Worm (Caenorhabditis elegans) whole organism, mixed stage, embryonic: ENCODE results near the gene Y39A1A.2.

Experiments
- M03D4.4 ChIP-seq: sonication (generic microtip); optimal IDR thresholded peaks from 2 replicates; lab custom pipeline; 2017; ENCODE audit warnings: mild to moderate bottlenecking, missing genetic modification characterization, missing compliant biosample characterization
- bed-3 ChIP-seq: fragments of 200-800 bp; sonication (Bioruptor generic); optimal IDR thresholded peaks from 3 replicates; lab custom pipeline; 2018; ENCODE audit warnings: mild to moderate bottlenecking, missing genetic modification characterization, moderate library complexity, missing compliant biosample characterization
- blmp-1 ChIP-seq: fragments of 150-350 bp; optimal IDR thresholded peaks from 2 replicates; lab custom pipeline; 2014; ENCODE audit warnings: missing biosample characterization, missing genetic modification characterization
- ceh-39 ChIP-seq: fragments of 150-350 bp; optimal IDR thresholded peaks from 2 replicates; lab custom pipeline; 2014; ENCODE audit warnings: missing biosample characterization, missing genetic modification characterization
- ceh-43 ChIP-seq: fragments of 200-800 bp; sonication (Bioruptor generic); optimal IDR thresholded peaks from 2 replicates; lab custom pipeline; 2018; ENCODE audit warnings: mild to moderate bottlenecking, missing genetic modification characterization, moderate library complexity, missing compliant biosample characterization
- ceh-83 ChIP-seq: fragments of 200-800 bp; sonication (Bioruptor generic); optimal IDR thresholded peaks from 2 replicates; lab custom pipeline; 2018; ENCODE audit warnings: mild to moderate bottlenecking, missing genetic modification characterization, missing compliant biosample characterization
- ces-1 ChIP-seq: fragments of 150-350 bp; optimal IDR thresholded peaks from 2 replicates; lab custom pipeline; 2014; ENCODE audit warnings: missing biosample characterization, missing genetic modification reagents, missing genetic modification characterization
- cnd-1 ChIP-seq: fragments of 200-800 bp; sonication (Bioruptor generic); optimal IDR thresholded peaks from 2 replicates; lab custom pipeline; 2018; ENCODE audit warnings: mild to moderate bottlenecking, missing genetic modification characterization, missing compliant biosample characterization
- drap-1 ChIP-seq: fragments of 200-800 bp; sonication (Bioruptor generic); optimal IDR thresholded peaks from 3 replicates; lab custom pipeline; 2018; ENCODE audit warnings: mild to moderate bottlenecking, missing genetic modification characterization, missing compliant biosample characterization
- elt-1 ChIP-seq: sonication (generic microtip); optimal IDR thresholded peaks from 2 replicates; lab custom pipeline; 2017; ENCODE audit warnings: missing genetic modification characterization, mild to moderate bottlenecking, missing compliant biosample characterization, antibody characterized with exemption, moderate library complexity, borderline replicate concordance; ENCODE audit not compliant: insufficient read depth
- elt-3 ChIP-seq: fragments of 150-350 bp; optimal IDR thresholded peaks from 2 replicates; lab custom pipeline; 2014; ENCODE audit warnings: missing biosample characterization, missing genetic modification characterization
- flh-1 ChIP-seq: fragments of 200-800 bp; sonication (Bioruptor generic); optimal IDR thresholded peaks from 2 replicates; lab custom pipeline; 2018; ENCODE audit warnings: mild to moderate bottlenecking, missing genetic modification characterization, moderate library complexity, missing compliant biosample characterization
- ham-2 ChIP-seq: fragments of 200-800 bp; sonication (Bioruptor generic); optimal IDR thresholded peaks from 2 replicates; lab custom pipeline; 2018; ENCODE audit warnings: mild to moderate bottlenecking, missing genetic modification characterization, missing compliant biosample characterization
- hlh-1 ChIP-seq: fragments of 150-350 bp; optimal IDR thresholded peaks from 2 replicates; lab custom pipeline; 2014; ENCODE audit warnings: missing biosample characterization, missing genetic modification reagents, missing genetic modification characterization
- lin-13 ChIP-seq: fragments of 150-350 bp; optimal IDR thresholded peaks from 2 replicates; lab custom pipeline; 2014; ENCODE audit warnings: missing biosample characterization, missing genetic modification characterization
- lin-32 ChIP-seq: fragments of 200-800 bp; sonication (Bioruptor generic); optimal IDR thresholded peaks from 2 replicates; lab custom pipeline; 2018; ENCODE audit warnings: mild to moderate bottlenecking, missing genetic modification characterization, missing compliant biosample characterization
- lsy-2 ChIP-seq: fragments of 150-350 bp; optimal IDR thresholded peaks from 2 replicates; lab custom pipeline; 2014; ENCODE audit warnings: missing biosample characterization, missing genetic modification characterization
- mab-5 ChIP-seq: fragments of 150-350 bp; optimal IDR thresholded peaks from 2 replicates; lab custom pipeline; 2014; ENCODE audit warnings: missing biosample characterization, missing genetic modification characterization
- mep-1 ChIP-seq: fragments of 150-350 bp; optimal IDR thresholded peaks from 2 replicates; lab custom pipeline; 2017; ENCODE audit warnings: missing biosample characterization, missing genetic modification reagents, missing genetic modification characterization, inconsistent platforms
- mls-2 ChIP-seq: sonication (generic microtip); optimal IDR thresholded peaks from 2 replicates; lab custom pipeline; 2016; ENCODE audit warnings: mild to moderate bottlenecking, missing genetic modification characterization, moderate library complexity, missing compliant biosample characterization
- nhr-12 ChIP-seq: fragments of 150-350 bp; optimal IDR thresholded peaks from 2 replicates; lab custom pipeline; 2014; ENCODE audit warnings: missing biosample characterization, missing genetic modification characterization
- nhr-2 ChIP-seq: fragments of 150-350 bp; optimal IDR thresholded peaks from 2 replicates; lab custom pipeline; 2014; ENCODE audit warnings: missing biosample characterization, missing genetic modification characterization
- nhr-237 ChIP-seq: fragments of 150-350 bp; optimal IDR thresholded peaks from 2 replicates; lab custom pipeline; 2014; ENCODE audit warnings: missing biosample characterization, missing genetic modification characterization
- nhr-28 ChIP-seq: fragments of 150-350 bp; optimal IDR thresholded peaks from 2 replicates; lab custom pipeline; 2014; ENCODE audit warnings: missing biosample characterization, missing genetic modification characterization
- nhr-76 ChIP-seq: sonication (generic microtip); optimal IDR thresholded peaks from 2 replicates; lab custom pipeline; 2017; ENCODE audit warnings: missing biosample characterization, missing genetic modification characterization
- pha-4 ChIP-seq: fragments of 150-350 bp; optimal IDR thresholded peaks from 2 replicates; lab custom pipeline; 2018; ENCODE audit warnings: missing biosample characterization, missing genetic modification reagents, missing genetic modification characterization
- sem-2 ChIP-seq: fragments of 200-800 bp; sonication (Bioruptor generic); optimal IDR thresholded peaks from 2 replicates; lab custom pipeline; 2018; ENCODE audit warnings: mild to moderate bottlenecking, missing genetic modification characterization, missing compliant biosample characterization
- sptf-1 ChIP-seq: sonication (generic microtip); optimal IDR thresholded peaks from 2 replicates; lab custom pipeline; 2017; ENCODE audit warnings: mild to moderate bottlenecking, missing genetic modification characterization, moderate library complexity, missing compliant biosample characterization
- unc-120 ChIP-seq: sonication (generic microtip); optimal IDR thresholded peaks from 2 replicates; lab custom pipeline; 2017; ENCODE audit warnings: missing genetic modification characterization, missing compliant biosample characterization; ENCODE audit not compliant: poor library complexity, severe bottlenecking
- unc-39 ChIP-seq: fragments of 150-350 bp; optimal IDR thresholded peaks from 2 replicates; lab custom pipeline; 2014; ENCODE audit warnings: missing biosample characterization, missing genetic modification characterization
- unc-62 ChIP-seq: fragments of 150-350 bp; optimal IDR thresholded peaks from 2 replicates; lab custom pipeline; 2014; ENCODE audit warnings: missing biosample characterization, missing genetic modification reagents, missing genetic modification characterization
- zip-8 ChIP-seq: fragments of 150-350 bp; optimal IDR thresholded peaks from 2 replicates; lab custom pipeline; 2014; ENCODE audit warnings: missing biosample characterization, missing genetic modification characterization
- ztf-11 ChIP-seq: fragments of 150-350 bp; optimal IDR thresholded peaks from 2 replicates; lab custom pipeline; 2014; ENCODE audit warnings: missing biosample characterization, missing genetic modification characterization

The Y39A1A.2 gene

ce11 chrIII:10577782-10578181 lies 25.6 kb downstream of the Y39A1A.2 start:
- TF ChIP-seq elt-3 (tag; lab: Kevin White, UChicago) (no peak), ces-1 (GFP tag; lab: Kevin White, UChicago) (peak; percentile 73), ceh-83 (no peak), drap-1 (GFP tag; lab: Kevin White, UChicago) (no peak)

ce11 chrIII:10575320-10575719 lies 28.0 kb downstream of the Y39A1A.2 start, which contains the start of gene Y45F3A.4:
Gene Y45F3A.4 (minus strand): TSS chrIII:10575420.
- TF ChIP-seq nhr-28 (tag; lab: Kevin White, UChicago): no peak
- no peak for TF ChIP-seq ces-1 (GFP tag; lab: Kevin White, UChicago)
- TF ChIP-seq zip-8: no peak
- no peak for TF ChIP-seq drap-1 (GFP tag; lab: Kevin White, UChicago)
- TF ChIP-seq mep-1 (tag; lab: Kevin White, UChicago): no peak
- no peak for TF ChIP-seq bed-3
- no peak for TF ChIP-seq nhr-76 (tag; lab: Kevin White, UChicago)
- no peak for TF ChIP-seq lsy-2 (tag; lab: Kevin White, UChicago)
- TF ChIP-seq nhr-237: no peak
- TF ChIP-seq, all 35 proteins: peak for 0

ce11 chrIII:10569246-10569645 lies 34.1 kb downstream of the Y39A1A.2 start:
- TF ChIP-seq unc-120 (tag; lab: Kevin White, UChicago) (no peak), nhr-12 (tag; lab: Kevin White, UChicago) (no peak), ham-2 (no peak), unc-39 (tag; lab: Kevin White, UChicago) (no peak), sem-2 (GFP tag; lab: Kevin White, UChicago) (no peak), ztf-11 (tag; lab: Kevin White, UChicago) (no peak), lin-13 (no peak), zip-8 (no peak), sptf-1 (no peak), drap-1 (GFP tag; lab: Kevin White, UChicago) (no peak), lin-32 (GFP tag; lab: Kevin White, UChicago) (no peak), ceh-43 (no peak), nhr-76 (tag; lab: Kevin White, UChicago) (no peak), M03D4.4 (tag; lab: Kevin White, UChicago) (no peak), mab-5 (tag; lab: Kevin White, UChicago) (no peak), mep-1 (tag; lab: Kevin White, UChicago) (no peak), bed-3 (no peak), flh-1 (GFP tag; lab: Kevin White, UChicago) (no peak), pha-4 (tag; lab: Kevin White, UChicago) (no peak), blmp-1 (tag; lab: Kevin White, UChicago) (no peak)

ce11 chrIII:10565926-10566325 lies 37.4 kb downstream of the Y39A1A.2 start, which contains the start of gene acdh-11:
Gene acdh-11 (plus strand): TSS chrIII:10566258.
- no peak for TF ChIP-seq unc-120 (tag; lab: Kevin White, UChicago)
- no peak for TF ChIP-seq flh-1 (GFP tag; lab: Kevin White, UChicago)
- TF ChIP-seq M03D4.4 (tag; lab: Kevin White, UChicago): no peak
- no peak for TF ChIP-seq nhr-2
- no peak for TF ChIP-seq mep-1 (tag; lab: Kevin White, UChicago)
- no peak for TF ChIP-seq nhr-28 (tag; lab: Kevin White, UChicago)
- no peak for TF ChIP-seq zip-8
- TF ChIP-seq hlh-1 (tag; lab: Kevin White, UChicago): no peak
- TF ChIP-seq lsy-2 (tag; lab: Kevin White, UChicago): no peak
- TF ChIP-seq lin-13: no peak
- no peak for TF ChIP-seq ztf-11 (tag; lab: Kevin White, UChicago)
- TF ChIP-seq cnd-1 (tag; lab: Kevin White, UChicago): no peak
- TF ChIP-seq elt-3 (tag; lab: Kevin White, UChicago): no peak
- TF ChIP-seq, all 35 proteins: peak for 0

- TF ChIP-seq elt-1: peak; percentile 41
- TF ChIP-seq pha-4 (tag; lab: Kevin White, UChicago): no peak
These were observed 40.8 kb downstream of the Y39A1A.2 start for ce11 chrIII:10562542-10562941.

ce11 chrIII:10561904-10562303 lies 41.5 kb downstream of the Y39A1A.2 start, which contains the start of gene Y45F3A.1:
Gene Y45F3A.1 (minus strand): TSS chrIII:10561915.
- TF ChIP-seq ceh-39 (tag; lab: Kevin White, UChicago) (no peak), unc-120 (tag; lab: Kevin White, UChicago) (no peak), unc-62 (GFP tag; lab: Kevin White, UChicago) (no peak), ceh-83 (no peak), lin-32 (GFP tag; lab: Kevin White, UChicago) (no peak), lin-13 (no peak), mls-2 (tag; lab: Kevin White, UChicago) (no peak), sem-2 (GFP tag; lab: Kevin White, UChicago) (no peak), sptf-1 (no peak), bed-3 (no peak)
